Worm (Caenorhabditis elegans): ENCODE data around the gene C44C10.12.
A peak's percentile ranks its signal among the peaks of the same experiment; 100 is the strongest.

Gene C44C10.12

DNA sequence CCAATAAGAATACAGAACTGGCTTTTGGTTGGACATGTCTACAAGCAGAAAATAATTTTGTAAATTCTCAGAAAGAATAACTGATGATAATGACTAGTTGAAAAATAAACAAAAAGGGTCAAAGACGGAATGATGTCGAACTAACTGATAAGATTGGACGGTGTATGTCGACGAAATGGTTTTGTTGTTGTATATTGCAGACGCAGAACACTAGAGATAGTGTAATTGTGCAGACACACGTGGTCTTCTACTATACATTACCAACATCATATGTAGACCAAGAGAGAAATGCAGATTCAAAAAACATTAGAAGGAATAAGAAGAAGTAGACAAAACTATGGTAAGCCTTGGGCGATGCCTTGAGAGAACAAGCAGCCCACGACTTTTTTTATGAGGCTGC lies 31.0 kb downstream of the C44C10.12 start, which contains the start of the genes gst-42 and D1053.2 (continued):
- TF ChIP-seq ceh-28 (tag; optimal IDR thresholded peaks at IDR 0.05) (peak; percentile 44), elt-2 (tag; optimal IDR thresholded peaks at IDR 0.05) (peak; percentile 94), nfya-1 (tag; optimal IDR thresholded peaks at IDR 0.05; ENCODE audit: insufficient read depth) (no peak), fos-1 (tag; optimal IDR thresholded peaks at IDR 0.05) (no peak)

DNA sequence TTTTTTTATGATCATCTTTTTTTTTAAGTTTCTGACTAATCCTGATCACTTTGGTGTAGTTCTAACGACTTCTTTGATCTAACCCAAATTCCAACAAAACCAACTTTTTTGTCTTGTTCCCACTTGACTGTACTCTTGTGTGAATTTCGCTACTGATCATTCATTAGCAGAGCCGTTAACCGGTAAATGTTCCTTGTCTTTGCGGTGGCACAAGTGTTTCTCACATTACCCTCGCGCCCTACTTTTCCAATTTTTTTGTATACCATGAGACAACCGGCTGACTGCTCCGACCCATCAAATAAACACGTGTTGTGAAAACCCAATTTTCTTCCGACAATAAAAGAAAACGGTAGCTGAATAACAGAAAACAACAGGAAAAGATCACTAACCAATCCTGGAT lies 36.0 kb downstream of the C44C10.12 start:
- TF ChIP-seq ZK546.5 (tag; optimal IDR thresholded peaks at IDR 0.05) = no peak
- no peak for TF ChIP-seq ama-1 (optimal IDR thresholded peaks at IDR 0.05)
- TF ChIP-seq nhr-77 (tag; optimal IDR thresholded peaks at IDR 0.05) = no peak
- no peak for TF ChIP-seq nhr-43 (tag; optimal IDR thresholded peaks at IDR 0.05; ENCODE audit: poor library complexity, severe bottlenecking)
- no peak for TF ChIP-seq skn-1 (tag; optimal IDR thresholded peaks at IDR 0.05)
- no peak for TF ChIP-seq pqm-1 (tag; optimal IDR thresholded peaks at IDR 0.05)
- TF ChIP-seq lin-39 (tag; optimal IDR thresholded peaks at IDR 0.05) = no peak
- no peak for TF ChIP-seq mdl-1 (tag; optimal IDR thresholded peaks at IDR 0.05)
- TF ChIP-seq ceh-28 (tag; optimal IDR thresholded peaks at IDR 0.05) = no peak
- no peak for TF ChIP-seq ztf-4 (tag; optimal IDR thresholded peaks at IDR 0.05)
- TF ChIP-seq fkh-10 (GFP tag; optimal IDR thresholded peaks at IDR 0.05) = no peak
- no peak for TF ChIP-seq lin-15B (tag; optimal IDR thresholded peaks at IDR 0.05)
- no peak for TF ChIP-seq snpc-4 (tag; optimal IDR thresholded peaks at IDR 0.05)
- TF ChIP-seq unc-62 (GFP tag; optimal IDR thresholded peaks at IDR 0.05) = no peak
- TF ChIP-seq nhr-76 (tag; optimal IDR thresholded peaks at IDR 0.05) = no peak
- TF ChIP-seq sea-2 (GFP tag; optimal IDR thresholded peaks at IDR 0.05) = no peak
- no peak for TF ChIP-seq lsy-12 (tag; optimal IDR thresholded peaks at IDR 0.05)
- TF ChIP-seq nhr-12 (tag; optimal IDR thresholded peaks at IDR 0.05) = no peak
- TF ChIP-seq nhr-23 (tag; optimal IDR thresholded peaks at IDR 0.05) = no peak
- TF ChIP-seq jun-1 (tag; optimal IDR thresholded peaks at IDR 0.05) = no peak

ce11 chrX:11734110-11734509 lies 37.3 kb downstream of the C44C10.12 start:
- TF ChIP-seq pqm-1 (tag; optimal IDR thresholded peaks at IDR 0.05) = peak; percentile 57
- no peak for TF ChIP-seq nhr-25 (tag; optimal IDR thresholded peaks at IDR 0.05)
- TF ChIP-seq elt-2 (tag; optimal IDR thresholded peaks at IDR 0.05) = peak; percentile 64

DNA sequence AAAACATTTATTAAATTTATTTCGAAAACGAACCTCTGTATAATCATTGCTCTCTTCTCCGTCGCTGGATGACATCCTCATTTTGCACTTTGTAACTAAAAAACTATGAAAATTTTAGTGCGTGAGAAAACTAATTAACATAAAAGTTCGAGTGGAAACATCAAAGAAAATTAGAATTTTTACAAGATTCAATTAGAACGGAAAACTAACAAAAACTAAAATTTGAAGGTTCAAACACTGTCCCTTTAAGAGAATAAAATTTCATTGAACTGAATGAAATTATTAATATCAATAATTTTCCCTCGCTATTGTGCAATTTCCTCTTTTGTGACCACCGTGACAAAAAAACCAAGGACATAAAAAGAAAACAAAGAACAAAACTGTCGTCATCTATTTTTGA lies 40.3 kb downstream of the C44C10.12 start, which contains the start of gene D1053.3:
TSS of gene D1053.3 (minus strand) at position 101 of the 400 bp plus-strand sequence.
- TF ChIP-seq ZK546.5 (tag; optimal IDR thresholded peaks at IDR 0.05) (no peak), nhr-77 (tag; optimal IDR thresholded peaks at IDR 0.05) (no peak), sea-2 (GFP tag; optimal IDR thresholded peaks at IDR 0.05) (no peak), lin-39 (tag; optimal IDR thresholded peaks at IDR 0.05) (no peak)

ce11 chrX:11738602-11739100 lies 41.9 kb downstream of the C44C10.12 start, which contains the start of gene nspa-9:
Gene nspa-9 (plus strand): TSS chrX:11739050.
- TF ChIP-seq elt-1 (tag; optimal IDR thresholded peaks at IDR 0.05) (no peak), ceh-82 (tag; optimal IDR thresholded peaks at IDR 0.05) (no peak), nhr-12 (tag; optimal IDR thresholded peaks at IDR 0.05) (no peak), mml-1 (tag; optimal IDR thresholded peaks at IDR 0.05) (no peak), jun-1 (tag; optimal IDR thresholded peaks at IDR 0.05) (peak; percentile 19), pqm-1 (tag; optimal IDR thresholded peaks at IDR 0.05) (peak; percentile 94), pha-4 (tag; optimal IDR thresholded peaks at IDR 0.05) (peak; percentile 83), egl-27 (tag; optimal IDR thresholded peaks at IDR 0.05) (no peak), elt-2 (tag; optimal IDR thresholded peaks at IDR 0.05) (peak; percentile 94), ceh-16 (tag; optimal IDR thresholded peaks at IDR 0.05) (no peak), ceh-28 (tag; optimal IDR thresholded peaks at IDR 0.05) (no peak), mdl-1 (tag; optimal IDR thresholded peaks at IDR 0.05) (peak; percentile 50), lsy-12 (tag; optimal IDR thresholded peaks at IDR 0.05) (no peak)

DNA sequence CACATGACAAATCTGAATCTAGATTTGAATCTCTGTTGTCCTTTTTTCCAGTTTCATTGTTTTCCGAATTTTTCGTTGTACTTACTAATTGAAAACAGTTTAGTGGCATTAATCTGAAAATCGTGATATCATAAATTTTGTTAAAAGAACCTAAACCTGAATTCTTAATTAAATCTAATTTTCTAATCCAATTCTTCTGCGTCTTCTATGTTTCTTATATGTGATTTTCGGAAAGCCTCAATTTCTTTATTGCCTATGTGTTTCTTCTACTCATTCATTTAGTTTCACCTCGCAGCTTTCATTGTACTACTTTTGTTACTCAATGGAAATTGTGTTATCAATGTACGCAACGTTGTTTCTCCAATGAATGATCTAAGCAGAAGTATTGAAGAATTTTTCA lies 46.9 kb downstream of the C44C10.12 start:
- TF ChIP-seq egl-5 (tag; optimal IDR thresholded peaks at IDR 0.05) = no peak
- no peak for TF ChIP-seq fkh-10 (GFP tag; optimal IDR thresholded peaks at IDR 0.05)
- no peak for TF ChIP-seq nhr-77 (tag; optimal IDR thresholded peaks at IDR 0.05)
- TF ChIP-seq lsy-12 (tag; optimal IDR thresholded peaks at IDR 0.05) = no peak
- TF ChIP-seq daf-12 (tag; optimal IDR thresholded peaks at IDR 0.05) = no peak
- no peak for TF ChIP-seq nhr-11 (tag; optimal IDR thresholded peaks at IDR 0.05)
- no peak for TF ChIP-seq skn-1 (tag; optimal IDR thresholded peaks at IDR 0.05)
- TF ChIP-seq lin-15B (tag; optimal IDR thresholded peaks at IDR 0.05) = no peak
- TF ChIP-seq ceh-28 (tag; optimal IDR thresholded peaks at IDR 0.05) = no peak
- TF ChIP-seq fkh-2 (tag; optimal IDR thresholded peaks at IDR 0.05) = no peak
- TF ChIP-seq ama-1 (optimal IDR thresholded peaks at IDR 0.05) = no peak
- TF ChIP-seq lin-39 (tag; optimal IDR thresholded peaks at IDR 0.05) = no peak
- no peak for TF ChIP-seq sea-2 (GFP tag; optimal IDR thresholded peaks at IDR 0.05)
- TF ChIP-seq nhr-28 (tag; optimal IDR thresholded peaks at IDR 0.05) = no peak
- TF ChIP-seq elt-1 (tag; optimal IDR thresholded peaks at IDR 0.05) = no peak
- no peak for TF ChIP-seq nfya-1 (tag; optimal IDR thresholded peaks at IDR 0.05; ENCODE audit: insufficient read depth)
- TF ChIP-seq hmg-11 (tag; optimal IDR thresholded peaks at IDR 0.05) = no peak
- TF ChIP-seq mdl-1 (tag; optimal IDR thresholded peaks at IDR 0.05) = no peak
- TF ChIP-seq tbx-2 (tag; optimal IDR thresholded peaks at IDR 0.05) = no peak
- no peak for TF ChIP-seq egl-27 (tag; optimal IDR thresholded peaks at IDR 0.05)

All from whole organism, L3 larva.